Fruit fly (Drosophila melanogaster): ENCODE measurements around the gene foxo.

dm6 chr3R:14058531-14059431, 2.0 kb downstream of the foxo start:
- TF ChIP-seq CG6854 (GFP tag; optimal IDR thresholded peaks at IDR 0.05) (no peak), Hr38 (GFP tag; optimal IDR thresholded peaks at IDR 0.05) (no peak), Lpt (GFP tag; optimal IDR thresholded peaks at IDR 0.05) (no peak), CG9139 (GFP tag; optimal IDR thresholded peaks at IDR 0.05) (no peak)
